Worm (Caenorhabditis elegans) whole organism, mixed stage, embryonic: Measurements from ENCODE around the gene Y45F10B.8.

Source experiments
- ceh-43 ChIP-seq: fragments of 200-800 bp; sonication (Bioruptor generic); optimal IDR thresholded peaks from 2 replicates; lab custom pipeline; 2018; ENCODE audit warnings: mild to moderate bottlenecking, missing genetic modification characterization, moderate library complexity, missing compliant biosample characterization
- elt-3 ChIP-seq: fragments of 150-350 bp; optimal IDR thresholded peaks from 2 replicates; lab custom pipeline; 2014; ENCODE audit warnings: missing biosample characterization, missing genetic modification characterization
- mls-2 ChIP-seq: sonication (generic microtip); optimal IDR thresholded peaks from 2 replicates; lab custom pipeline; 2016; ENCODE audit warnings: mild to moderate bottlenecking, missing genetic modification characterization, moderate library complexity, missing compliant biosample characterization
- unc-39 ChIP-seq: fragments of 150-350 bp; optimal IDR thresholded peaks from 2 replicates; lab custom pipeline; 2014; ENCODE audit warnings: missing biosample characterization, missing genetic modification characterization
- ztf-11 ChIP-seq: fragments of 150-350 bp; optimal IDR thresholded peaks from 2 replicates; lab custom pipeline; 2014; ENCODE audit warnings: missing biosample characterization, missing genetic modification characterization

DNA sequence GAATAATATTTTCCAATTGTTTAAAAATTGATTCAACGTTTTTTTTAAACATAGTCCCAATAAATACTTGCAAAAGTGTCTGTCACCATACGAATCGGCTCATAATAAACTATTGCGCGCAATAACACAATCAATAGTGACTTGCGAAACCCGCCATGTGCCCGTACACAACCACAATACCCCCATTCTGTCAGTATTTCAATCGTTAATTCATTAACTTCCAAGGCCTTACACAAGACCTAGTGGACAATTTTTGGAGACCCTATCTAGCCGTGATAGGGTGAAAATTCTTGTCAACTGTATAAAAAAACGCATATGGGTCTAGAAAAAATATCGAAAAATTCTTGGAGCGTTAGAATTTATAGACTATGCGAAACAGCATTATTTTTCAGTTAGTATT is 22.6 kb upstream of the Y45F10B.8 start:
- TF ChIP-seq ceh-43 (GFP tag; lab: Kevin White, UChicago) (no peak), unc-39 (tag; lab: Kevin White, UChicago) (no peak), mls-2 (tag; lab: Kevin White, UChicago) (no peak), ztf-11 (no peak), elt-3 (tag; lab: Kevin White, UChicago) (no peak)
